Worm (Caenorhabditis elegans) whole organism, L3 larva: ENCODE data around the gene irld-27.

Experiments
- R02D3.7 ChIP-seq: fragments of 150-350 bp; optimal IDR thresholded peaks from 2 replicates; lab custom pipeline; 2014; ENCODE audit warnings: missing biosample characterization, missing genetic modification characterization
- ZK546.5 ChIP-seq: sonication (generic microtip); optimal IDR thresholded peaks from 2 replicates; lab custom pipeline; 2017; ENCODE audit warnings: missing biosample characterization, missing genetic modification characterization
- ceh-16 ChIP-seq: sonication (generic microtip); optimal IDR thresholded peaks from 2 replicates; lab custom pipeline; 2017; ENCODE audit warnings: missing biosample characterization, missing genetic modification characterization
- ceh-28 ChIP-seq: fragments of 150-350 bp; optimal IDR thresholded peaks from 2 replicates; lab custom pipeline; 2014; ENCODE audit warnings: missing biosample characterization, missing genetic modification reagents, missing genetic modification characterization
- ceh-82 ChIP-seq: fragments of 150-350 bp; optimal IDR thresholded peaks from 2 replicates; lab custom pipeline; 2014; ENCODE audit warnings: missing biosample characterization, missing genetic modification characterization
- daf-12 ChIP-seq: fragments of 150-350 bp; optimal IDR thresholded peaks from 2 replicates; lab custom pipeline; 2014; ENCODE audit warnings: missing biosample characterization, missing genetic modification reagents, missing genetic modification characterization
- egl-27 ChIP-seq: sonication (generic microtip); optimal IDR thresholded peaks from 4 replicates; lab custom pipeline; 2017; ENCODE audit warnings: missing biosample characterization, missing genetic modification reagents, missing genetic modification characterization
- egl-5 ChIP-seq: fragments of 150-350 bp; optimal IDR thresholded peaks from 2 replicates; lab custom pipeline; 2017; ENCODE audit warnings: missing biosample characterization, missing genetic modification reagents, missing genetic modification characterization, inconsistent platforms
- elt-1 ChIP-seq: fragments of 150-350 bp; optimal IDR thresholded peaks from 2 replicates; lab custom pipeline; 2014; ENCODE audit warnings: missing biosample characterization, missing genetic modification characterization
- elt-2 ChIP-seq: sonication (generic microtip); optimal IDR thresholded peaks from 2 replicates; lab custom pipeline; 2016; ENCODE audit warnings: missing genetic modification reagents, mild to moderate bottlenecking, missing genetic modification characterization, missing compliant biosample characterization
- elt-3 ChIP-seq, 3 experiments: fragments of 150-350 bp in 1 of 3; sonication (generic microtip) in 2 of 3; optimal IDR thresholded peaks; 2 replicates in 2 of 3; 4 replicates in 1 of 3; lab custom pipeline; 2014 to 2017; ENCODE audit warnings: missing biosample characterization in 3 of 3, missing genetic modification characterization in 3 of 3
- fkh-10 ChIP-seq: sonication (generic microtip); optimal IDR thresholded peaks from 2 replicates; lab custom pipeline; 2017; ENCODE audit warnings: missing biosample characterization, missing genetic modification reagents, missing genetic modification characterization
- fkh-2 ChIP-seq: fragments of 150-350 bp; optimal IDR thresholded peaks from 2 replicates; lab custom pipeline; 2014; ENCODE audit warnings: missing biosample characterization, missing genetic modification reagents, missing genetic modification characterization
- hmg-11 ChIP-seq: sonication (generic microtip); optimal IDR thresholded peaks from 2 replicates; lab custom pipeline; 2016; ENCODE audit warnings: missing genetic modification characterization, missing compliant biosample characterization
- jun-1 ChIP-seq: fragments of 150-350 bp; optimal IDR thresholded peaks from 2 replicates; lab custom pipeline; 2014; ENCODE audit warnings: missing biosample characterization, missing genetic modification reagents, missing genetic modification characterization
- lin-15B ChIP-seq: fragments of 150-350 bp; optimal IDR thresholded peaks from 2 replicates; lab custom pipeline; 2014; ENCODE audit warnings: missing biosample characterization, missing genetic modification characterization
- lin-39 ChIP-seq: fragments of 150-350 bp; optimal IDR thresholded peaks from 2 replicates; lab custom pipeline; 2018; ENCODE audit warnings: missing biosample characterization, missing genetic modification reagents, missing genetic modification characterization
- lsy-12 ChIP-seq: sonication (generic microtip); optimal IDR thresholded peaks from 2 replicates; lab custom pipeline; 2016; ENCODE audit warnings: mild to moderate bottlenecking, missing genetic modification characterization, missing compliant biosample characterization
- mdl-1 ChIP-seq: fragments of 150-350 bp; optimal IDR thresholded peaks from 2 replicates; lab custom pipeline; 2014; ENCODE audit warnings: missing biosample characterization, missing genetic modification characterization
- mml-1 ChIP-seq: fragments of 150-350 bp; sonication (generic microtip); optimal IDR thresholded peaks from 3 replicates; lab custom pipeline; 2014; ENCODE audit warnings: missing biosample characterization, missing genetic modification characterization
- nhr-11 ChIP-seq: fragments of 150-350 bp; optimal IDR thresholded peaks from 2 replicates; lab custom pipeline; 2014; ENCODE audit warnings: missing biosample characterization, missing genetic modification characterization
- nhr-23 ChIP-seq: fragments of 150-350 bp; optimal IDR thresholded peaks from 2 replicates; lab custom pipeline; 2014; ENCODE audit warnings: missing biosample characterization, missing genetic modification reagents, missing genetic modification characterization
- nhr-237 ChIP-seq: fragments of 150-350 bp; optimal IDR thresholded peaks from 2 replicates; lab custom pipeline; 2014; ENCODE audit warnings: missing biosample characterization, missing genetic modification characterization
- nhr-25 ChIP-seq: sonication (generic microtip); optimal IDR thresholded peaks from 2 replicates; lab custom pipeline; 2017; ENCODE audit warnings: missing biosample characterization, missing genetic modification characterization
- nhr-67 ChIP-seq: fragments of 150-350 bp; optimal IDR thresholded peaks from 2 replicates; lab custom pipeline; 2014; ENCODE audit warnings: missing biosample characterization, missing genetic modification characterization
- nhr-76 ChIP-seq: fragments of 150-350 bp; sonication (generic microtip); optimal IDR thresholded peaks from 5 replicates; lab custom pipeline; 2014; ENCODE audit warnings: missing biosample characterization, missing genetic modification characterization
- nhr-77 ChIP-seq: fragments of 150-350 bp; optimal IDR thresholded peaks from 2 replicates; lab custom pipeline; 2014; ENCODE audit warnings: missing biosample characterization, missing genetic modification characterization
- pha-4 ChIP-seq: fragments of 150-350 bp; optimal IDR thresholded peaks from 2 replicates; lab custom pipeline; 2014; ENCODE audit warnings: missing biosample characterization, missing genetic modification reagents, missing genetic modification characterization
- sea-2 ChIP-seq: fragments of 150-350 bp; sonication (generic microtip); optimal IDR thresholded peaks from 4 replicates; lab custom pipeline; 2014; ENCODE audit warnings: missing biosample characterization, missing genetic modification reagents, missing genetic modification characterization
- snpc-4 ChIP-seq: fragments of 150-350 bp; optimal IDR thresholded peaks from 2 replicates; lab custom pipeline; 2014; ENCODE audit warnings: missing biosample characterization, missing genetic modification characterization
- tbx-2 ChIP-seq: sonication (generic microtip); optimal IDR thresholded peaks from 2 replicates; lab custom pipeline; 2016; ENCODE audit warnings: mild to moderate bottlenecking, missing genetic modification characterization, missing compliant biosample characterization
- unc-39 ChIP-seq: sonication (generic microtip); optimal IDR thresholded peaks from 4 replicates; lab custom pipeline; 2017; ENCODE audit warnings: missing biosample characterization, missing genetic modification characterization
- unc-62 ChIP-seq: fragments of 150-350 bp; sonication (generic microtip); optimal IDR thresholded peaks from 4 replicates; lab custom pipeline; 2014; ENCODE audit warnings: missing biosample characterization, missing genetic modification reagents, missing genetic modification characterization
- zag-1 ChIP-seq: fragments of 150-350 bp; optimal IDR thresholded peaks from 2 replicates; lab custom pipeline; 2014; ENCODE audit warnings: missing biosample characterization, missing genetic modification characterization

The irld-27 gene

ce11 chrII:3344917-3345316 is 12.8 kb downstream of the irld-27 start, which contains the start of gene bath-28:
TSS of gene bath-28 (minus strand) at chrII:3344967.
- TF ChIP-seq ceh-82: no peak
- TF ChIP-seq mml-1 (tag; lab: Kevin White, UChicago): no peak
- TF ChIP-seq sea-2 (GFP tag; lab: Kevin White, UChicago): no peak
- TF ChIP-seq nhr-237 (tag; lab: Kevin White, UChicago): no peak
- TF ChIP-seq mdl-1 (tag; lab: Kevin White, UChicago): no peak
- TF ChIP-seq lin-39 (tag; lab: Kevin White, UChicago): no peak
- no peak for TF ChIP-seq unc-39
- TF ChIP-seq ceh-16: no peak

DNA sequence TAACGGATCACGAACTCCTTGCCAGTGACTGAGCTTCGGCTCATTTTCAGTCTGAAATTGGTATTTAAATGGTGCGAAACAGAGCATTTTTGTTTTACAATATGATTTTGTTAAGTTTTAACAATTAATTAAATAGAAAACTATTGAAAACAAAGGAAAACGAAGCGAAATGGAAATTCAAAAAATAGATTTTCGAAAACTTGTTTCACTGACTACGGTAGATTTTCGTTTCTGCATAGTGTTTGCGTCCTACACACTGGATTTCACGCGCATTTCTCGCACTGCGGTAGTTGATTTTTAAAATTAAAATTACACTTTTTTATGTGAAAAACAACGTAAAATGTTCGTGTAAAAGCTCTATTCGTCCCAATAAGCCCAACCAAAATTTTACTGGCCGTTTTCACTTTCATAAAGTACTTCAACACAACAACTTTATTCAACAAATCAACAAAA is 14.2 kb downstream of the irld-27 start, which contains the start of gene bath-30:
Gene bath-30, minus strand, starts transcription at position 51 of the 453 bp plus-strand sequence.
- no peak for TF ChIP-seq elt-2 (tag; lab: Kevin White, UChicago)
- TF ChIP-seq snpc-4 (tag; lab: Kevin White, UChicago): no peak
- no peak for TF ChIP-seq hmg-11 (tag; lab: Kevin White, UChicago)
- no peak for TF ChIP-seq ZK546.5 (tag; lab: Kevin White, UChicago)
- no peak for TF ChIP-seq ceh-16
- no peak for TF ChIP-seq elt-3 (tag; optimal IDR thresholded peaks at IDR 0.05; lab: Kevin White, UChicago)
- TF ChIP-seq elt-1: no peak
- no peak for TF ChIP-seq mdl-1 (tag; lab: Kevin White, UChicago)
- no peak for TF ChIP-seq lsy-12
- TF ChIP-seq unc-62 (GFP tag; lab: Kevin White, UChicago): no peak
- TF ChIP-seq nhr-237 (tag; lab: Kevin White, UChicago): no peak
- TF ChIP-seq fkh-2 (tag; lab: Kevin White, UChicago): no peak
- no peak for TF ChIP-seq nhr-76 (tag; lab: Kevin White, UChicago)
- TF ChIP-seq daf-12 (tag; lab: Kevin White, UChicago): no peak
- TF ChIP-seq tbx-2 (tag; lab: Kevin White, UChicago): no peak
- no peak for TF ChIP-seq nhr-77 (tag; lab: Kevin White, UChicago)
- TF ChIP-seq nhr-67 (tag; lab: Kevin White, UChicago): no peak
- TF ChIP-seq zag-1 (tag; lab: Kevin White, UChicago): no peak

DNA sequence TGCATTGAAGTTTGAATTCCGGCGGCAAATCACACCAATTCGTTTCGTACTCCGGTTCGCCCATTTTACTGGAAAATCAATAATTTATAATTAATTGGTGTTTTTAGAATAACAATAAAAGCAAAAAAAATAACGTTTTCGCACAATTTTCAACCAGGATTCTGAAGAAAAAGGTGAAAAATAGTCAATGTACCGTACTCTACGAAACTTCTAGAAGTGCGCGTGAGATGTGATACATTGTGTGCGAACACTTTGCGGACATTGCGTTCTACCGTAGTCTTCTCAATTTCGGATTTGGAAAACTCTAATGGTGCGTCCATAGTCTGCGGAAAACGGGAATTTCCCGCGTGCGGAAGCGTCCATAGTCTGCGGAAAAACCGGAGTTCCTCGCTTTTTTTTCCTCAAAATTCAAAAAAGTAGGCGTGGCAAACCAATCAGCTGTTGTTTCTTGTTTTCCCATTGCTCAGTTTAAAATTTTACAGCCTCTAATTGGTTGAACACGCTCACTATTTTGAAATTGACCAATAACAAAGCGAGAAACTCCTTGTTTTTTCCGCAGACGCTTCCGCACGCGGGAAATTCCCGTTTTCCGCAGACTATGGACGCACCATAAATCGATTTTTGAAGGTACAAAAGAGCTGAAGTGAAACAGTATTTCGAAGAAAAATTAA is 15.9 kb downstream of the irld-27 start, which contains the start of the genes F14D2.14 and bath-29:
Gene F14D2.14, minus strand, starts transcription at position 51 of the 671 bp plus-strand sequence.
Gene bath-29, plus strand, starts transcription at position 621 of the 671 bp plus-strand sequence.
- TF ChIP-seq nhr-11 (tag; lab: Kevin White, UChicago) (no peak), fkh-10 (no peak), pha-4 (no peak), tbx-2 (tag; lab: Kevin White, UChicago) (no peak), elt-1 (no peak), ZK546.5 (tag; lab: Kevin White, UChicago) (no peak), nhr-77 (tag; lab: Kevin White, UChicago) (no peak)
- TF ChIP-seq, all 47 proteins: peak for 0

ce11 chrII:3349820-3350291 is 17.7 kb downstream of the irld-27 start, which contains the start of gene F14D2.8:
TSS of gene F14D2.8 (minus strand) at chrII:3349870.
- TF ChIP-seq lin-15B (tag; lab: Kevin White, UChicago) (no peak), R02D3.7 (tag; lab: Kevin White, UChicago) (no peak), elt-1 (no peak), egl-5 (no peak), lin-39 (tag; lab: Kevin White, UChicago) (no peak), ceh-16 (no peak), egl-27 (tag; lab: Kevin White, UChicago) (no peak), nhr-77 (tag; lab: Kevin White, UChicago) (no peak), nhr-67 (tag; lab: Kevin White, UChicago) (no peak), nhr-23 (tag; lab: Kevin White, UChicago) (no peak), jun-1 (tag; lab: Kevin White, UChicago) (no peak), snpc-4 (tag; lab: Kevin White, UChicago) (no peak), nhr-25 (no peak), ceh-28 (tag; lab: Kevin White, UChicago) (no peak)
